Fruit fly (Drosophila melanogaster): ENCODE data around the gene CG1847.
A peak's percentile ranks its signal among the peaks of the same experiment; 100 is the strongest.

Gene CG1847

dm6 chrX:11915154-11915593 is 46.2 kb downstream of the CG1847 start:
- TF ChIP-seq Smox (GFP tag; optimal IDR thresholded peaks at IDR 0.05) (peak; percentile 75), CG10669 (GFP tag; optimal IDR thresholded peaks at IDR 0.05) (peak; percentile 86), Eip78C (GFP tag) (peak; percentile 94), fkh (GFP tag; optimal IDR thresholded peaks at IDR 0.05) (peak; percentile 53), Hr4 (GFP tag; optimal IDR thresholded peaks at IDR 0.05) (peak; percentile 78), CG1621 (tag; optimal IDR thresholded peaks at IDR 0.05) (peak; percentile 81), CG11294 (GFP tag; IDR thresholded peaks at IDR 0.05) (peak; percentile 55), CG7368 (GFP tag; optimal IDR thresholded peaks at IDR 0.05) (peak; percentile 61), Hr39 (GFP tag; optimal IDR thresholded peaks at IDR 0.05) (peak; percentile 59), fd85E (GFP tag; optimal IDR thresholded peaks at IDR 0.05) (peak; percentile 56), fd59A (GFP tag; optimal IDR thresholded peaks at IDR 0.05) (peak; percentile 83), CG15336 (GFP tag; IDR thresholded peaks at IDR 0.05) (peak; percentile 93), dsx (GFP tag; optimal IDR thresholded peaks at IDR 0.05; ENCODE audit: poor library complexity, severe bottlenecking) (peak; percentile 89), CG34406 (GFP tag; optimal IDR thresholded peaks at IDR 0.05) (peak; percentile 88), CG9139 (GFP tag; optimal IDR thresholded peaks at IDR 0.05) (peak; percentile 73), CG11762 (GFP tag; optimal IDR thresholded peaks at IDR 0.05; ENCODE audit: insufficient read depth) (peak; percentile 74), eg (GFP tag; IDR thresholded peaks at IDR 0.05) (peak; percentile 88), achi (GFP tag; optimal IDR thresholded peaks at IDR 0.05) (peak; percentile 86), lz (GFP tag; optimal IDR thresholded peaks at IDR 0.05) (peak; percentile 75), CG6854 (GFP tag; optimal IDR thresholded peaks at IDR 0.05) (peak; percentile 92), esn (GFP tag; optimal IDR thresholded peaks at IDR 0.05) (peak; percentile 84), acj6 (GFP tag; optimal IDR thresholded peaks at IDR 0.05) (peak; percentile 82), CG3032 (tag; optimal IDR thresholded peaks at IDR 0.05) (peak; percentile 93), CG6163 (GFP tag; IDR thresholded peaks at IDR 0.05) (peak; percentile 80), salr (GFP tag; optimal IDR thresholded peaks at IDR 0.05) (peak; percentile 56 to 62), ss (GFP tag; optimal IDR thresholded peaks at IDR 0.05) (peak; percentile 93), Blimp-1 (GFP tag; optimal IDR thresholded peaks at IDR 0.05) (peak; percentile 79), CG32006 (GFP tag; optimal IDR thresholded peaks at IDR 0.05) (peak; percentile 96), CG4318 (GFP tag; optimal IDR thresholded peaks at IDR 0.05) (peak; percentile 94), CG31627 (GFP tag; optimal IDR thresholded peaks at IDR 0.05) (peak; percentile 47), vri (GFP tag; optimal IDR thresholded peaks at IDR 0.05) (peak; percentile 47), Ets96B (tag; optimal IDR thresholded peaks at IDR 0.05) (peak; percentile 89), Ets21C (GFP tag; optimal IDR thresholded peaks at IDR 0.05) (peak; percentile 44), CG8632 (GFP tag; optimal IDR thresholded peaks at IDR 0.05) (peak; percentile 85), CG10631 (GFP tag; optimal IDR thresholded peaks at IDR 0.05) (peak; percentile 86), Eip93F (GFP tag; optimal IDR thresholded peaks at IDR 0.05) (no peak), CG6792 (GFP tag; optimal IDR thresholded peaks at IDR 0.05) (peak; percentile 82), CG16779 (tag; optimal IDR thresholded peaks at IDR 0.05) (peak; percentile 78), dac (GFP tag; optimal IDR thresholded peaks at IDR 0.05) (peak; percentile 89), Gug (GFP tag; IDR thresholded peaks at IDR 0.05) (peak; percentile 86), CG6276 (GFP tag; optimal IDR thresholded peaks at IDR 0.05) (peak; percentile 94), CG3919 (GFP tag; optimal IDR thresholded peaks at IDR 0.05) (peak; percentile 81), cyc (GFP tag; optimal IDR thresholded peaks at IDR 0.05) (peak; percentile 55), CG8319 (GFP tag; optimal IDR thresholded peaks at IDR 0.05) (peak; percentile 57), topi (GFP tag; optimal IDR thresholded peaks at IDR 0.05) (peak; percentile 77), pdm3 (GFP tag; optimal IDR thresholded peaks at IDR 0.05) (peak; percentile 68), Hr38 (GFP tag; optimal IDR thresholded peaks at IDR 0.05) (no peak), net (GFP tag; optimal IDR thresholded peaks at IDR 0.05) (peak; percentile 80), OdsH (GFP tag; optimal IDR thresholded peaks at IDR 0.05) (peak; percentile 86), spab (GFP tag; optimal IDR thresholded peaks at IDR 0.05) (peak; percentile 82), Sox102F (GFP tag; optimal IDR thresholded peaks at IDR 0.05) (peak; percentile 68), CG8119 (GFP tag; IDR thresholded peaks at IDR 0.05) (peak; percentile 95)
